Fruit fly (Drosophila melanogaster) whole organism: ENCODE results near the gene CG17477.

Experiments
- Dll ChIP-seq: fragments of >200 bp; optimal IDR thresholded peaks from 2 replicates; lab custom pipeline; 2017
- EcR ChIP-seq, 2 experiments: fragments of >200 bp; optimal IDR thresholded peaks; 2 replicates each; lab custom pipeline; 2017; ENCODE audit warnings: missing biosample characterization in 2 of 2, missing genetic modification characterization in 2 of 2, missing genetic modification reagents in 2 of 2
- pan ChIP-seq: fragments of >200 bp; optimal IDR thresholded peaks from 2 replicates; lab custom pipeline; 2017
- usp ChIP-seq: fragments of >200 bp; optimal IDR thresholded peaks from 2 replicates; lab custom pipeline; 2017; ENCODE audit warnings: missing biosample characterization, missing genetic modification characterization, mixed read lengths

DNA sequence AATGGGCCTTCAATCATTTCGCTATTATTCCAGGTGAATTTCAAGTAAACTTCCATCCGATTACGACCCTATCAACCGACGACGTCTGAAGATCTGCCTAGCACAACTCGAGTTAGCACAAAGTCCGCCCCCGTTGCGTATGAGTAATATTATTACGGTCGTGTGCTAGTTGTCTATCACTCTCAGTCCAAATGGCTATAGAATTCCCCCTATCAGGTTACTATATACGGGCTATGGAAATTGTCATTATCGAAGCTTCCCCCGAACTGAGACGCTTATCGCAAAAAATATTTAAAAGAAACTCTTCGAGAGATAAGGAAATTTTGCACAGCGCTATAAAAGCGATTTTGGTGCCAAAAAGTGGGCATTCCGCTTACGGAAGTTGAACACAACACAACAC is 9.0 kb upstream of the CG17477 start, which contains the start of gene CG5246:
- no peak for TF ChIP-seq EcR (GFP tag; optimal IDR thresholded peaks at IDR 0.05; lab: Kevin White, UChicago)
- no peak for TF ChIP-seq pan (lab: Kevin White, UChicago)
- no peak for TF ChIP-seq usp
- TF ChIP-seq Dll (lab: Kevin White, UChicago) = no peak
